Fruit fly (Drosophila melanogaster) whole organism, embryonic: ENCODE measurements around the gene wuho.

Experiments
- ATbp ChIP-seq: fragments of 200-800 bp; sonication (Bioruptor generic); optimal IDR thresholded peaks from 2 replicates; lab custom pipeline; 2017; ENCODE audit warnings: missing biosample characterization, mild to moderate bottlenecking, missing genetic modification characterization, missing genetic modification reagents
- CG1832 ChIP-seq: fragments of 200-800 bp; sonication (Bioruptor generic); optimal IDR thresholded peaks from 2 replicates; lab custom pipeline; 2017; ENCODE audit warnings: missing biosample characterization, mild to moderate bottlenecking, missing genetic modification characterization, inconsistent platforms
- Side ChIP-seq: fragments of 200-800 bp; sonication (Bioruptor generic); optimal IDR thresholded peaks from 2 replicates; lab custom pipeline; 2016; ENCODE audit warnings: missing biosample characterization, missing genetic modification characterization
- Sin3A ChIP-seq: fragments of >200 bp; optimal IDR thresholded peaks from 2 replicates; lab custom pipeline; 2018
- Six4 ChIP-seq: fragments of 200-800 bp; sonication (Bioruptor generic); optimal IDR thresholded peaks from 2 replicates; lab custom pipeline; 2016; ENCODE audit warnings: missing biosample characterization, missing genetic modification characterization
- nom ChIP-seq: fragments of 200-800 bp; sonication (Bioruptor generic); optimal IDR thresholded peaks from 2 replicates; lab custom pipeline; 2017; ENCODE audit warnings: missing biosample characterization, missing genetic modification characterization, mild to moderate bottlenecking, moderate library complexity, missing genetic modification reagents
- seq ChIP-seq: fragments of 200-800 bp; sonication (Bioruptor generic); IDR thresholded peaks from 2 replicates; pipeline ENCODE4 v1.3.6; 2022; ENCODE audit warnings: missing biosample characterization, missing genetic modification characterization

- TF ChIP-seq ATbp (GFP tag; lab: Kevin White, UChicago): no peak
- no peak for TF ChIP-seq Sin3A (lab: Kevin White, UChicago)
- TF ChIP-seq Six4 (GFP tag; lab: Kevin White, UChicago): no peak
- TF ChIP-seq nom (GFP tag; lab: Kevin White, UChicago): no peak
- no peak for TF ChIP-seq seq
- TF ChIP-seq CG1832 (GFP tag; lab: Kevin White, UChicago): no peak
- TF ChIP-seq Side (GFP tag; lab: Kevin White, UChicago): no peak
Measured at dm6 chrX:6334945-6335344, 47.0 kb downstream of the wuho start.
